Worm (Caenorhabditis elegans): ENCODE measurements around the gene C49C8.3.

Gene C49C8.3

DNA sequence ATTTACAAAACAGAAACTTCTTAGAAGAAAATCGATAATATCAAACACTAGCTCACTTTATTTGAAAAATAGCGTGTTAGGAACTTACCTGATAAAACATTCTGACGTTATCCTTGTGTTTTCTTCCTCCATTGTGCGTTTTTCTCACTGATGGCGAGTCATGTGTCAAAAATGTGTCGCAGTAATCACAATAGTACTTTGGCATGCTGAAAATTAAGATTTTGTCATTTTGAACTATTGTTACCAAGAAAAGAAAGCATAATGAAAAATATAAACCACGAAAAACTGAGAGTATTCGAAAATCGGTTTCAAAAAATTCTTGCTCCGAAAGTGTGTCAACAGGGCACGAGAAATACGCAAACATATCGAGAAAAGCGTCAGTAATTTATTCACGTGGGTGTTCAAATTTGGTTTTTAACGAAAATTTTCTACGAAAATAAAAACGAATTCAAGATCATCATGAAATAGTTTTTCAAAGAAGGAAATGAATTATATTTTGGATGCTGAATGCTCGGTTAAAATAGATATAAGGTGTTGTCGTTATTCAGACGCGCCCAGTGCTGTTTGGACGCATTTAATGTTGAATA, 43.2 kb downstream of the C49C8.3 start, which contains the start of gene snrp-3 (continued):
- TF ChIP-seq grh-1 (GFP tag; IDR thresholded peaks at IDR 0.05) (peak; percentile 77), nhr-11 (tag; optimal IDR thresholded peaks at IDR 0.05) (peak; percentile 80), fkh-8 (tag; optimal IDR thresholded peaks at IDR 0.05) (peak; percentile 67), sptf-1 (tag; optimal IDR thresholded peaks at IDR 0.05) (no peak), ztf-4 (tag; optimal IDR thresholded peaks at IDR 0.05) (peak; percentile 50), mep-1 (tag; optimal IDR thresholded peaks at IDR 0.05) (peak; percentile 97), lin-15B (tag; optimal IDR thresholded peaks at IDR 0.05) (peak; percentile 77), Y116A8C.19 (tag; optimal IDR thresholded peaks at IDR 0.05; ENCODE audit: borderline replicate concordance) (no peak), snu-23 (GFP tag; optimal IDR thresholded peaks at IDR 0.05) (peak; percentile 91), hlh-4 (tag; optimal IDR thresholded peaks at IDR 0.05) (no peak), fos-1 (tag; optimal IDR thresholded peaks at IDR 0.05) (peak; percentile 87), hlh-17 (GFP tag; optimal IDR thresholded peaks at IDR 0.05; ENCODE audit: borderline replicate concordance) (no peak), elt-3 (tag; optimal IDR thresholded peaks at IDR 0.05) (peak in 2 of 6 experiments; percentile 61 to 76), nhr-237 (tag; optimal IDR thresholded peaks at IDR 0.05) (no peak), ama-1 (optimal IDR thresholded peaks at IDR 0.05) (peak; percentile 67), snpc-4 (tag; optimal IDR thresholded peaks at IDR 0.05) (peak; percentile 67), aha-1 (tag; optimal IDR thresholded peaks at IDR 0.05) (peak; percentile 17), nhr-77 (tag; optimal IDR thresholded peaks at IDR 0.05) (peak; percentile 69), lsy-2 (tag; optimal IDR thresholded peaks at IDR 0.05) (peak; percentile 92 to 94), pqm-1 (tag; optimal IDR thresholded peaks at IDR 0.05) (no peak), ceh-88 (GFP tag; IDR thresholded peaks at IDR 0.05) (no peak), ceh-90 (tag; optimal IDR thresholded peaks at IDR 0.05) (peak; percentile 7), lin-39 (tag; optimal IDR thresholded peaks at IDR 0.05) (peak; percentile 91), blmp-1 (tag; optimal IDR thresholded peaks at IDR 0.05) (peak; percentile 68), hpl-2 (GFP tag; optimal IDR thresholded peaks at IDR 0.05) (peak; percentile 44), egl-27 (tag; optimal IDR thresholded peaks at IDR 0.05) (peak in 1 of 2 experiments; percentile 9), nhr-20 (tag; optimal IDR thresholded peaks at IDR 0.05) (peak; percentile 89), lin-13 (GFP tag; optimal IDR thresholded peaks at IDR 0.05) (peak; percentile 85), ceh-82 (tag; optimal IDR thresholded peaks at IDR 0.05) (peak; percentile 80 to 87 (median 81)), nhr-19 (GFP tag; conservative IDR thresholded peaks at IDR 0.05) (peak; percentile 85), efl-3 (GFP tag; optimal IDR thresholded peaks at IDR 0.05) (no peak), unc-130 (tag; optimal IDR thresholded peaks at IDR 0.05) (peak; percentile 23), ceh-63 (GFP tag; optimal IDR thresholded peaks at IDR 0.05) (no peak), efl-1 (optimal IDR thresholded peaks at IDR 0.05) (peak; percentile 87 to 96), efl-1 (GFP tag; optimal IDR thresholded peaks at IDR 0.05 in 1 of 2) (peak; percentile 95 to 100), zip-4 (GFP tag; optimal IDR thresholded peaks at IDR 0.05) (peak; percentile 66), mef-2 (tag; optimal IDR thresholded peaks at IDR 0.05) (no peak), C04F5.9 (tag; optimal IDR thresholded peaks at IDR 0.05) (peak; percentile 55), elt-2 (tag; optimal IDR thresholded peaks at IDR 0.05) (peak; percentile 60), ztf-11 (tag; optimal IDR thresholded peaks at IDR 0.05) (peak in 1 of 2 experiments; percentile 47), egl-13 (tag; optimal IDR thresholded peaks at IDR 0.05) (peak; percentile 32), unc-98 (GFP tag; IDR thresholded peaks at IDR 0.05) (no peak), swsn-7 (tag; optimal IDR thresholded peaks at IDR 0.05) (peak; percentile 87), mab-9 (GFP tag; IDR thresholded peaks at IDR 0.05) (peak; percentile 41; the same call in 1 of the 2 replicates), pax-3 (tag; optimal IDR thresholded peaks at IDR 0.05) (peak; percentile 44), ces-1 (GFP tag; optimal IDR thresholded peaks at IDR 0.05) (no peak), sup-37 (GFP tag; optimal IDR thresholded peaks at IDR 0.05) (peak; percentile 0), dpl-1 (GFP tag; optimal IDR thresholded peaks at IDR 0.05) (peak; percentile 95 to 98 (median 97))
